Worm (Caenorhabditis elegans) whole organism, mixed stage, embryonic: ENCODE data around the gene clp-2.

Source experiments
- bed-3 ChIP-seq: fragments of 200-800 bp; sonication (Bioruptor generic); optimal IDR thresholded peaks from 3 replicates; lab custom pipeline; 2018; ENCODE audit warnings: mild to moderate bottlenecking, missing genetic modification characterization, moderate library complexity, missing compliant biosample characterization
- blmp-1 ChIP-seq: fragments of 150-350 bp; optimal IDR thresholded peaks from 2 replicates; lab custom pipeline; 2014; ENCODE audit warnings: missing biosample characterization, missing genetic modification characterization
- ceh-39 ChIP-seq: fragments of 150-350 bp; optimal IDR thresholded peaks from 2 replicates; lab custom pipeline; 2014; ENCODE audit warnings: missing biosample characterization, missing genetic modification characterization
- ceh-43 ChIP-seq: fragments of 200-800 bp; sonication (Bioruptor generic); optimal IDR thresholded peaks from 2 replicates; lab custom pipeline; 2018; ENCODE audit warnings: mild to moderate bottlenecking, missing genetic modification characterization, moderate library complexity, missing compliant biosample characterization
- ceh-83 ChIP-seq: fragments of 200-800 bp; sonication (Bioruptor generic); optimal IDR thresholded peaks from 2 replicates; lab custom pipeline; 2018; ENCODE audit warnings: mild to moderate bottlenecking, missing genetic modification characterization, missing compliant biosample characterization
- ces-1 ChIP-seq: fragments of 150-350 bp; optimal IDR thresholded peaks from 2 replicates; lab custom pipeline; 2014; ENCODE audit warnings: missing biosample characterization, missing genetic modification reagents, missing genetic modification characterization
- cnd-1 ChIP-seq: fragments of 200-800 bp; sonication (Bioruptor generic); optimal IDR thresholded peaks from 2 replicates; lab custom pipeline; 2018; ENCODE audit warnings: mild to moderate bottlenecking, missing genetic modification characterization, missing compliant biosample characterization
- drap-1 ChIP-seq: fragments of 200-800 bp; sonication (Bioruptor generic); optimal IDR thresholded peaks from 3 replicates; lab custom pipeline; 2018; ENCODE audit warnings: mild to moderate bottlenecking, missing genetic modification characterization, missing compliant biosample characterization
- elt-1 ChIP-seq: sonication (generic microtip); optimal IDR thresholded peaks from 2 replicates; lab custom pipeline; 2017; ENCODE audit warnings: missing genetic modification characterization, mild to moderate bottlenecking, missing compliant biosample characterization, antibody characterized with exemption, moderate library complexity, borderline replicate concordance; ENCODE audit not compliant: insufficient read depth
- elt-3 ChIP-seq: fragments of 150-350 bp; optimal IDR thresholded peaks from 2 replicates; lab custom pipeline; 2014; ENCODE audit warnings: missing biosample characterization, missing genetic modification characterization
- flh-1 ChIP-seq: fragments of 200-800 bp; sonication (Bioruptor generic); optimal IDR thresholded peaks from 2 replicates; lab custom pipeline; 2018; ENCODE audit warnings: mild to moderate bottlenecking, missing genetic modification characterization, moderate library complexity, missing compliant biosample characterization
- ham-2 ChIP-seq: fragments of 200-800 bp; sonication (Bioruptor generic); optimal IDR thresholded peaks from 2 replicates; lab custom pipeline; 2018; ENCODE audit warnings: mild to moderate bottlenecking, missing genetic modification characterization, missing compliant biosample characterization
- hlh-1 ChIP-seq: fragments of 150-350 bp; optimal IDR thresholded peaks from 2 replicates; lab custom pipeline; 2014; ENCODE audit warnings: missing biosample characterization, missing genetic modification reagents, missing genetic modification characterization
- lin-13 ChIP-seq: fragments of 150-350 bp; optimal IDR thresholded peaks from 2 replicates; lab custom pipeline; 2014; ENCODE audit warnings: missing biosample characterization, missing genetic modification characterization
- lin-32 ChIP-seq: fragments of 200-800 bp; sonication (Bioruptor generic); optimal IDR thresholded peaks from 2 replicates; lab custom pipeline; 2018; ENCODE audit warnings: mild to moderate bottlenecking, missing genetic modification characterization, missing compliant biosample characterization
- lsy-2 ChIP-seq: fragments of 150-350 bp; optimal IDR thresholded peaks from 2 replicates; lab custom pipeline; 2014; ENCODE audit warnings: missing biosample characterization, missing genetic modification characterization
- mep-1 ChIP-seq: fragments of 150-350 bp; optimal IDR thresholded peaks from 2 replicates; lab custom pipeline; 2017; ENCODE audit warnings: missing biosample characterization, missing genetic modification reagents, missing genetic modification characterization, inconsistent platforms
- mls-2 ChIP-seq: sonication (generic microtip); optimal IDR thresholded peaks from 2 replicates; lab custom pipeline; 2016; ENCODE audit warnings: mild to moderate bottlenecking, missing genetic modification characterization, moderate library complexity, missing compliant biosample characterization
- nhr-12 ChIP-seq: fragments of 150-350 bp; optimal IDR thresholded peaks from 2 replicates; lab custom pipeline; 2014; ENCODE audit warnings: missing biosample characterization, missing genetic modification characterization
- nhr-2 ChIP-seq: fragments of 150-350 bp; optimal IDR thresholded peaks from 2 replicates; lab custom pipeline; 2014; ENCODE audit warnings: missing biosample characterization, missing genetic modification characterization
- nhr-237 ChIP-seq: fragments of 150-350 bp; optimal IDR thresholded peaks from 2 replicates; lab custom pipeline; 2014; ENCODE audit warnings: missing biosample characterization, missing genetic modification characterization
- nhr-28 ChIP-seq: fragments of 150-350 bp; optimal IDR thresholded peaks from 2 replicates; lab custom pipeline; 2014; ENCODE audit warnings: missing biosample characterization, missing genetic modification characterization
- nhr-76 ChIP-seq: sonication (generic microtip); optimal IDR thresholded peaks from 2 replicates; lab custom pipeline; 2017; ENCODE audit warnings: missing biosample characterization, missing genetic modification characterization
- pha-4 ChIP-seq: fragments of 150-350 bp; optimal IDR thresholded peaks from 2 replicates; lab custom pipeline; 2018; ENCODE audit warnings: missing biosample characterization, missing genetic modification reagents, missing genetic modification characterization
- sem-2 ChIP-seq: fragments of 200-800 bp; sonication (Bioruptor generic); optimal IDR thresholded peaks from 2 replicates; lab custom pipeline; 2018; ENCODE audit warnings: mild to moderate bottlenecking, missing genetic modification characterization, missing compliant biosample characterization
- snpc-4 ChIP-seq: fragments of 150-350 bp; optimal IDR thresholded peaks from 2 replicates; lab custom pipeline; 2014; ENCODE audit warnings: missing biosample characterization, missing genetic modification characterization
- sptf-1 ChIP-seq: sonication (generic microtip); optimal IDR thresholded peaks from 2 replicates; lab custom pipeline; 2017; ENCODE audit warnings: mild to moderate bottlenecking, missing genetic modification characterization, moderate library complexity, missing compliant biosample characterization
- tbx-8 ChIP-seq: fragments of 200-800 bp; sonication (Bioruptor generic); optimal IDR thresholded peaks from 2 replicates; lab custom pipeline; 2018; ENCODE audit warnings: mild to moderate bottlenecking, missing genetic modification characterization, moderate library complexity, missing compliant biosample characterization
- unc-120 ChIP-seq: sonication (generic microtip); optimal IDR thresholded peaks from 2 replicates; lab custom pipeline; 2017; ENCODE audit warnings: missing genetic modification characterization, missing compliant biosample characterization; ENCODE audit not compliant: poor library complexity, severe bottlenecking
- unc-39 ChIP-seq: fragments of 150-350 bp; optimal IDR thresholded peaks from 2 replicates; lab custom pipeline; 2014; ENCODE audit warnings: missing biosample characterization, missing genetic modification characterization
- unc-62 ChIP-seq: fragments of 150-350 bp; optimal IDR thresholded peaks from 2 replicates; lab custom pipeline; 2014; ENCODE audit warnings: missing biosample characterization, missing genetic modification reagents, missing genetic modification characterization
- zip-8 ChIP-seq: fragments of 150-350 bp; optimal IDR thresholded peaks from 2 replicates; lab custom pipeline; 2014; ENCODE audit warnings: missing biosample characterization, missing genetic modification characterization
- ztf-11 ChIP-seq: fragments of 150-350 bp; optimal IDR thresholded peaks from 2 replicates; lab custom pipeline; 2014; ENCODE audit warnings: missing biosample characterization, missing genetic modification characterization

Gene clp-2

DNA sequence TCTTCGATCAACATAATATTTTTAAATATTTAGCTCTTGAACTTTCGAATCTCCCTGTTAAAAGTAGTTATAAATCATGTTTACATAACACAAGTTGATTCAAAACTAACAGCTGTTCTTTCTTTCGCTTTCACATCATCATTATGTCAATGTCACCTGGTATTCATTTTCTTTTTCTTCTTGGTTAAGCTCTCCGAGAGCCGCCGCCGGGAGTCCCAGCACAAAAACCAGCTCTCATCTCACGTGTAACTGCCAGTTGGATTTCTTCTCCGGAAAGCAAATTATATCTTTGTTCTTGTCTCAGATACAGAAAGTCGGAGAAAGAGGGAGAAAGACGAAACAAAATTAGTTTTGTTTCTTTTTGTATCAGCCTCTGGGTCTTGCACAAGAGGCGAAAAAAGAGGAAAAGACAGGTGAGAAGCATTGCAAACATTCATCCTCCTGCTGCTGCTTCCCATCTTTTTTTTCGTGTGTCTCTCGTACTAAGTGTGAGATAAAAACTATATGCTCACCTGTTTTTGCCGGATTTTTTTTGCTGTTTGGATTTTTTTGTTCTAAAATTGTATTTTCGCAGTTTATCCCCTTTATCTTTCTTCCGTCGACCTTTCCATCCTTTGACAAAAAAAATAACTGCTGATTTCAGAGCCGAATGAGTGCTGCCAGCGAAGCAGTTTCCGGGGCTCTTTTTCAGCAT is 27.6 kb upstream of the clp-2 start, which contains the start of gene F17C8.3:
F17C8.3 (plus strand) TSS at position 644 of the 694 bp plus-strand sequence.
- TF ChIP-seq blmp-1 (tag; lab: Kevin White, UChicago) (no peak), unc-120 (tag; lab: Kevin White, UChicago) (peak; percentile 26), tbx-8 (no peak), mls-2 (tag; lab: Kevin White, UChicago) (no peak), nhr-76 (tag; lab: Kevin White, UChicago) (no peak), elt-3 (tag; lab: Kevin White, UChicago) (no peak), mep-1 (tag; lab: Kevin White, UChicago) (no peak), elt-1 (tag; lab: Kevin White, UChicago) (no peak), ceh-83 (no peak), drap-1 (GFP tag; lab: Kevin White, UChicago) (no peak), unc-39 (no peak), pha-4 (tag; lab: Kevin White, UChicago) (no peak), lin-13 (no peak), nhr-28 (tag; lab: Kevin White, UChicago) (no peak), ham-2 (no peak), hlh-1 (tag; lab: Kevin White, UChicago) (peak; percentile 69), bed-3 (no peak)
- TF ChIP-seq, all 35 proteins: peak for 2

- TF ChIP-seq pha-4 (tag; lab: Kevin White, UChicago) (no peak), sem-2 (GFP tag; lab: Kevin White, UChicago) (no peak), elt-1 (tag; lab: Kevin White, UChicago) (no peak), elt-3 (tag; lab: Kevin White, UChicago) (no peak), unc-39 (no peak), nhr-28 (tag; lab: Kevin White, UChicago) (no peak), flh-1 (GFP tag; lab: Kevin White, UChicago) (no peak), zip-8 (no peak), hlh-1 (tag; lab: Kevin White, UChicago) (no peak), mep-1 (tag; lab: Kevin White, UChicago) (no peak), mls-2 (tag; lab: Kevin White, UChicago) (no peak), bed-3 (no peak), blmp-1 (tag; lab: Kevin White, UChicago) (no peak), lin-32 (no peak), cnd-1 (tag; lab: Kevin White, UChicago) (no peak)
Measured at ce11 chrIII:4723922-4724321, 20.1 kb upstream of the clp-2 start.

- TF ChIP-seq mep-1 (tag; lab: Kevin White, UChicago): peak; percentile 69
- no peak for TF ChIP-seq pha-4 (tag; lab: Kevin White, UChicago)
- peak; percentile 12 for TF ChIP-seq blmp-1 (tag; lab: Kevin White, UChicago)
- peak; percentile 43 for TF ChIP-seq ham-2
- peak; percentile 55 for TF ChIP-seq sptf-1 (tag; lab: Kevin White, UChicago)
- TF ChIP-seq sem-2 (GFP tag; lab: Kevin White, UChicago): no peak
- peak; percentile 22 for TF ChIP-seq lsy-2
- TF ChIP-seq nhr-12 (tag; lab: Kevin White, UChicago): no peak
- peak; percentile 92 for TF ChIP-seq ces-1
- TF ChIP-seq mls-2 (tag; lab: Kevin White, UChicago): peak; percentile 62
- TF ChIP-seq snpc-4 (tag; lab: Kevin White, UChicago): no peak
- TF ChIP-seq ztf-11 (tag; lab: Kevin White, UChicago): no peak
- TF ChIP-seq lin-32: no peak
- TF ChIP-seq unc-62 (GFP tag; lab: Kevin White, UChicago): peak; percentile 33
- TF ChIP-seq cnd-1 (tag; lab: Kevin White, UChicago): peak; percentile 30
- TF ChIP-seq nhr-28 (tag; lab: Kevin White, UChicago): no peak
- no peak for TF ChIP-seq ceh-43 (GFP tag; lab: Kevin White, UChicago)
- TF ChIP-seq flh-1 (GFP tag; lab: Kevin White, UChicago): no peak
- TF ChIP-seq elt-1 (tag; lab: Kevin White, UChicago): no peak
- TF ChIP-seq nhr-237 (tag; lab: Kevin White, UChicago): peak; percentile 67
- TF ChIP-seq nhr-2: no peak
- TF ChIP-seq zip-8: no peak
- TF ChIP-seq ceh-39 (tag; lab: Kevin White, UChicago): no peak
- TF ChIP-seq tbx-8: no peak
- peak; percentile 69 for TF ChIP-seq unc-120 (tag; lab: Kevin White, UChicago)
- peak; percentile 81 for TF ChIP-seq hlh-1 (tag; lab: Kevin White, UChicago)
- no peak for TF ChIP-seq bed-3
- TF ChIP-seq ceh-83: no peak
- TF ChIP-seq nhr-76 (tag; lab: Kevin White, UChicago): no peak
Measured at ce11 chrIII:4721750-4722149, 17.9 kb upstream of the clp-2 start, which contains the start of gene acy-1. Gene acy-1, plus strand, starts transcription at chrIII:4722095.
